Worm (Caenorhabditis elegans): ENCODE data around the gene taf-6.1.
A peak's percentile ranks its signal among the peaks of the same experiment; 100 is the strongest.

The taf-6.1 gene

ce11 chrII:1151810-1152209, 24.0 kb downstream of the taf-6.1 start:
- TF ChIP-seq egl-27 (tag; optimal IDR thresholded peaks at IDR 0.05) (no peak), aly-2 (tag; optimal IDR thresholded peaks at IDR 0.05) (peak; percentile 16), blmp-1 (tag; optimal IDR thresholded peaks at IDR 0.05; ENCODE audit: insufficient read depth) (no peak), ZK546.5 (tag; optimal IDR thresholded peaks at IDR 0.05) (no peak)

DNA sequence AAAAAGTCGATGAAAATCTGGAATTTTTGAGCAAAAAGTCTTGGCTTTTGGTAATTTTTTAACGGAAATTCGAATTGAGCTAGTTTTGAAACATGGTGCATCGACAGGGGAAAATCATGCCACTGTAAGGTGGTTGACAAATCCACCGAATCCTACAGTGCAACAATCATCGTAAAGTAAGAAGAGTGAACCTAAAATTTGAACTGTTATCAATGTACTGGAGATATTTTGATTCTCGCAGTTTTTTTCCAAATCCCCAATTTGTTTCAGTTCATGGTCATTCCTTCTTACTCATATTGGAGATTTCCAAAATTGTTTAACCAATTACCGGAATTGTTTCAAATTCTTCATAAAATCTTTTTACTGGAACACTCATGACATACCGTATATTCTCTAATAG, 25.0 kb downstream of the taf-6.1 start:
- TF ChIP-seq ceh-16 (tag; optimal IDR thresholded peaks at IDR 0.05) (no peak), nhr-21 (tag; optimal IDR thresholded peaks at IDR 0.05) (no peak)

DNA sequence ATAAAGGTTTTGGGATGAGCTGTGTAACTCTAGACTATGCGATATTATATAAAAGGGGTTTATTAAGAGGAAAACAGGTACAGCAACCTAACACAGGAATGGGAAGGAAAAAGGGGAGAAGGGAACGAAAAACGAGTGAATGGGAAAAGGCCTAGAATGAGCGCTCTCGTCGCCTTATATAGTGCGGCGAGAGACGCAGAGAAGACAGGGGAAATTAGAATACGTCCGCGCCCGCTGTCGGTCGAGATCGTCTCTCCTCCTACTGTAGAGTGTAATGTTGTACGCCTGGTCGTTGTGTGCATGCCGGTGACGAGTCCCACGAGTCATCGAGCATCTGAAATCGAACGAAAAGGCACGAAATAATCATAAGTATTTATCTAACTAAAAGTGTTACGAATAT, 25.5 kb downstream of the taf-6.1 start:
- TF ChIP-seq fos-1 (tag; optimal IDR thresholded peaks at IDR 0.05) (no peak), crh-2 (tag; optimal IDR thresholded peaks at IDR 0.05) (no peak), skn-1 (tag; optimal IDR thresholded peaks at IDR 0.05) (no peak), mbf-1 (tag; optimal IDR thresholded peaks at IDR 0.05) (no peak), elt-3 (tag; optimal IDR thresholded peaks at IDR 0.05) (no peak), elt-1 (tag; optimal IDR thresholded peaks at IDR 0.05) (no peak), unc-55 (GFP tag; optimal IDR thresholded peaks at IDR 0.05) (no peak), ama-1 (optimal IDR thresholded peaks at IDR 0.05) (no peak)

DNA sequence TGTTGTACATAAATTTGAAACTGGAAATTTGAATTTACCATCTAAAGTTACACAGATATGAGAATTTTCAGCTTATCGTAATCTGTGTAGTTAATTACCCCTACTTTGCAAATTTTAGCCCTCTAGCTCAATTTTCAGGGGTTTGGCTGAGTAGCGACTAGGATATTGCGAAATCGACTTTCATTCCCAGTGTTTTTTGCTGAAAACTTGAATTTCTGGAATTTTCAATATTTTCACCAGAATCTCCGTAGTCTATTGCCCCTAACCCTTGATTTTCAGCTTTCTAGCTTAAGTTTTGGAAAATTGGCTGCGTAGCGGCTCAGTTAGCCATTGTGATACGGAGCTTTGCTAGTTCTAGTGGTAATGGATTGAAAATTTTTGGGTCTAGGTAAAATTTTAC, 29.4 kb downstream of the taf-6.1 start:
- TF ChIP-seq mbf-1 (tag; optimal IDR thresholded peaks at IDR 0.05) (no peak), ceh-82 (tag; optimal IDR thresholded peaks at IDR 0.05) (no peak), ama-1 (optimal IDR thresholded peaks at IDR 0.05) (no peak)

DNA sequence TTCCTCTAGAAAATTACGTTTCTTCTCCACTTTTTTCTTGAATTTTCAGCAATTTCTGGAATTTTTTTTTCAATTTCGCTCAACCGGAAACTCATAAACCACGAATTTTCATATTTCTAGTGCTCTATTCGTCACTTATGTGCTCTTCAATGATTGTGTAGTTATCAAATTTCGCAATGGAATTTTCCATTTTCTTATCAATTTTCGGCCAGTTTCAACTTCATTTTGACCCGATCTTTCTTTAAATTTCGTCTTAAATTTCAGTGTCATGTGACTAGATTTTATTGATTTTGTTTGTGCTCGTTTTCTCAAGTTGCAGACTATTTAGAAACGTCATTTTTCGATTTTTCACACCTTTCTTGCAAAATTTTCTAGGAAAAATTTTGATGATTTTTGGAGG, 31.9 kb downstream of the taf-6.1 start:
- peak; percentile 48 for TF ChIP-seq fos-1 (tag; optimal IDR thresholded peaks at IDR 0.05)
- TF ChIP-seq nhr-10 (tag; optimal IDR thresholded peaks at IDR 0.05), result no peak

DNA sequence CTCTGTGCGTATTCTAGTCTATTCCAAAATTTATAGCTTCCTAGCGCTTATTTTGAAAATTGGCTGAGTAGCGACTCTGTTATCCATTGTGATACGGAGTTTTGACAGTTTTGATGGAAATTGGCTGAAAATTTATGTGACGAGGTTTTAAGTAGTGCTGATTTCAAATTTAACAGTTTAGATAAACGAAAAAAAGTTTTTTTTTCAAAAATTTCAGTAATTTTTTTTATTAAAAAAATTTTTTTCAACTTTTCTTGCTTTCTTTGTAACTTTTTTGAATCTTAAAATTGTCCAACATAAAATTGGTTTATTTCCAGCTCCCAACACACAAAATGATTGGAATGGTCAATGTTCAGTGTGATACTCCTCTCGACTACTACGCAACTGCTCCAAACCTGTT, 35.5 kb downstream of the taf-6.1 start, which contains the start of gene T23F4.2:
Gene T23F4.2, plus strand, starts transcription at position 301 of the 400 bp plus-strand sequence.
- TF ChIP-seq elt-3 (tag; optimal IDR thresholded peaks at IDR 0.05) (no peak), Y55F3AM.14 (GFP tag; optimal IDR thresholded peaks at IDR 0.05) (no peak), nhr-6 (tag; optimal IDR thresholded peaks at IDR 0.05) (no peak), sma-9 (GFP tag; optimal IDR thresholded peaks at IDR 0.05) (no peak), sma-9 (tag; optimal IDR thresholded peaks at IDR 0.05) (no peak), lin-13 (GFP tag; optimal IDR thresholded peaks at IDR 0.05) (no peak), unc-62 (GFP tag; optimal IDR thresholded peaks at IDR 0.05) (no peak), R02D3.7 (tag; optimal IDR thresholded peaks at IDR 0.05) (no peak)

ce11 chrII:1170842-1171241, 43.1 kb downstream of the taf-6.1 start:
- TF ChIP-seq lin-13 (GFP tag; optimal IDR thresholded peaks at IDR 0.05) (no peak), elt-3 (tag; optimal IDR thresholded peaks at IDR 0.05) (no peak), mab-5 (tag; optimal IDR thresholded peaks at IDR 0.05) (no peak), lsy-2 (tag; optimal IDR thresholded peaks at IDR 0.05) (no peak), ceh-82 (tag; optimal IDR thresholded peaks at IDR 0.05) (no peak), ztf-1 (GFP tag; conservative IDR thresholded peaks at IDR 0.05) (no peak), skn-1 (tag; optimal IDR thresholded peaks at IDR 0.05) (no peak), gmeb-1 (tag; optimal IDR thresholded peaks at IDR 0.05) (no peak), R02D3.7 (tag; optimal IDR thresholded peaks at IDR 0.05) (no peak), nhr-129 (tag; optimal IDR thresholded peaks at IDR 0.05) (no peak), crh-2 (tag; optimal IDR thresholded peaks at IDR 0.05) (no peak), ama-1 (optimal IDR thresholded peaks at IDR 0.05) (no peak), nhr-23 (tag; optimal IDR thresholded peaks at IDR 0.05) (no peak), nhr-6 (tag; optimal IDR thresholded peaks at IDR 0.05) (no peak), lin-11 (tag; optimal IDR thresholded peaks at IDR 0.05) (no peak), mdl-1 (tag; optimal IDR thresholded peaks at IDR 0.05) (no peak), ZK546.5 (tag; optimal IDR thresholded peaks at IDR 0.05) (no peak), elt-1 (tag; optimal IDR thresholded peaks at IDR 0.05) (no peak), peb-1 (tag; optimal IDR thresholded peaks at IDR 0.05) (no peak), ztf-11 (tag; optimal IDR thresholded peaks at IDR 0.05) (no peak)

All from whole organism, L2 larva.